Worm (Caenorhabditis elegans) whole organism, mixed stage, embryonic: ENCODE measurements around the gene emc-1.

ENCODE experiments used
- nhr-12 ChIP-seq: fragments of 150-350 bp; optimal IDR thresholded peaks from 2 replicates; lab custom pipeline; 2014; ENCODE audit warnings: missing biosample characterization, missing genetic modification characterization
- unc-39 ChIP-seq: fragments of 150-350 bp; optimal IDR thresholded peaks from 2 replicates; lab custom pipeline; 2014; ENCODE audit warnings: missing biosample characterization, missing genetic modification characterization

DNA sequence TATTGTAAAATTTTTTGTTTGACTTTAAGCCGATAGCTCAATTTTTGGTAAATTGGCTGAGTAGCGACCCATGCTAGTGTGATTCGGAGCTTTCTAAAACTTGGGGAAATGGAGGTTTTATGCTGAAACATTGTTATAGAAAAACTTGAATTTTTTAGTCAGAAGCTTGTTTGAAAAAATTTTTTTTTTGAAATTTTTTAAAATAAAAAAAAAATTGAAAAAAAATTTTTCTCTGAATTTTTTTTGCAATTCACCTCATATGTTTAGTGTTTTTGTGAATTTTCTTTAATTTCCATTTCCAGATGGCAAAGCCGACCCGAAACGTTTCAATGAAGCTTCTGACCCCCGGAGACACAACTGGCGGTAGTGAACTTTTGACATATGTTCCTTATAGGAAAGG is 28.9 kb upstream of the emc-1 start, which contains the start of gene Y51H7BR.4:
- no peak for TF ChIP-seq nhr-12 (tag; lab: Kevin White, UChicago)
- no peak for TF ChIP-seq unc-39 (tag; lab: Kevin White, UChicago)
